Worm (Caenorhabditis elegans) whole organism, young adult: ENCODE measurements around the gene W01F3.2.

Experiments
- F39B2.1 ChIP-seq: fragments of 200-800 bp; sonication (Bioruptor generic); IDR thresholded peaks from 2 replicates; pipeline ENCODE4 v1.3.6; 2022; ENCODE audit warnings: missing genetic modification reagents, missing genetic modification characterization, missing compliant biosample characterization
- Y95B8A.8 ChIP-seq: fragments of 200-800 bp; sonication (Bioruptor generic); IDR thresholded peaks from 2 replicates; pipeline ENCODE4 v1.3.6; 2022; ENCODE audit warnings: missing genetic modification reagents, missing genetic modification characterization, missing compliant biosample characterization
- ama-1 ChIP-seq, 3 experiments: fragments of 150-350 bp in 1 of 3; sonication (generic microtip) in 2 of 3; optimal IDR thresholded peaks; 2 replicates each; lab custom pipeline; 2014 to 2018; ENCODE audit warnings: missing biosample characterization in 2 of 3, missing genetic modification characterization in 2 of 3, missing genetic modification reagents in 2 of 3
- dpl-1 ChIP-seq: fragments of 150-350 bp; optimal IDR thresholded peaks from 2 replicates; lab custom pipeline; 2014; ENCODE audit warnings: missing biosample characterization, missing genetic modification reagents, missing genetic modification characterization
- gei-17 ChIP-seq: fragments of 200-800 bp; sonication (Bioruptor generic); optimal IDR thresholded peaks from 2 replicates; lab custom pipeline; 2018; ENCODE audit warnings: mild to moderate bottlenecking, missing genetic modification characterization, missing compliant biosample characterization
- hsf-1 ChIP-seq: fragments of 200-800 bp; sonication (Bioruptor generic); IDR thresholded peaks from 2 replicates; pipeline ENCODE4 v1.3.6; 2022; ENCODE audit warnings: missing genetic modification reagents, missing genetic modification characterization, missing compliant biosample characterization
- madf-10 ChIP-seq: sonication (generic microtip); optimal IDR thresholded peaks from 2 replicates; lab custom pipeline; 2016; ENCODE audit warnings: mild to moderate bottlenecking, missing genetic modification characterization, missing compliant biosample characterization
- nfya-1 ChIP-seq: sonication (generic microtip); optimal IDR thresholded peaks from 2 replicates; lab custom pipeline; 2017; ENCODE audit warnings: antibody characterized with exemption, missing compliant biosample characterization, missing genetic modification characterization, borderline replicate concordance; ENCODE audit not compliant: insufficient read depth

ce11 chrV:20691585-20691984 lies 31.5 kb downstream of the W01F3.2 start, which contains the start of gene F53F8.4:
- no peak for TF ChIP-seq gei-17
- TF ChIP-seq nfya-1 (tag; lab: Kevin White, UChicago) = no peak
- TF ChIP-seq dpl-1 (GFP tag; lab: Kevin White, UChicago) = no peak
- TF ChIP-seq ama-1 (optimal IDR thresholded peaks at IDR 0.05; lab: Kevin White, UChicago) = no peak
- TF ChIP-seq ama-1 (GFP tag; optimal IDR thresholded peaks at IDR 0.05; lab: Kevin White, UChicago) = no peak
- TF ChIP-seq hsf-1 (GFP tag; lab: Robert Waterston, UW) = no peak
- TF ChIP-seq Y95B8A.8 (GFP tag; lab: Robert Waterston, UW) = no peak
- TF ChIP-seq F39B2.1 (GFP tag; lab: Robert Waterston, UW) = no peak
- no peak for TF ChIP-seq madf-10 (tag; lab: Kevin White, UChicago)
